Fruit fly (Drosophila melanogaster) whole organism, embryonic: ENCODE measurements around the gene CG17327.

Source experiments
- Ada2b ChIP-seq: fragments of 200-800 bp; sonication (Bioruptor generic); IDR thresholded peaks from 2 replicates; pipeline ENCODE4 v1.3.6; 2022; ENCODE audit warnings: missing biosample characterization, missing genetic modification characterization
- Bteb2 ChIP-seq: fragments of 200-800 bp; sonication (Bioruptor generic); optimal IDR thresholded peaks from 2 replicates; lab custom pipeline; 2016; ENCODE audit warnings: missing biosample characterization, missing genetic modification characterization
- CG10321 ChIP-seq: fragments of 200-800 bp; sonication (Bioruptor generic); IDR thresholded peaks from 2 replicates; pipeline ENCODE4 v1.3.6; 2022; ENCODE audit warnings: missing biosample characterization, missing genetic modification characterization
- CG10543 ChIP-seq: fragments of 200-800 bp; sonication (Bioruptor generic); optimal IDR thresholded peaks from 3 replicates; lab custom pipeline; 2017; ENCODE audit warnings: missing biosample characterization, mild to moderate bottlenecking, missing genetic modification characterization, moderate library complexity
- CG12769 ChIP-seq: fragments of 200-800 bp; sonication (Bioruptor generic); optimal IDR thresholded peaks from 2 replicates; lab custom pipeline; 2019; ENCODE audit warnings: missing biosample characterization, mild to moderate bottlenecking, missing genetic modification characterization, moderate library complexity
- CG13624 ChIP-seq: fragments of 200-800 bp; sonication (Bioruptor generic); optimal IDR thresholded peaks from 2 replicates; lab custom pipeline; 2016; ENCODE audit warnings: missing biosample characterization, missing genetic modification characterization
- CG1832 ChIP-seq: fragments of 200-800 bp; sonication (Bioruptor generic); optimal IDR thresholded peaks from 2 replicates; lab custom pipeline; 2017; ENCODE audit warnings: missing biosample characterization, mild to moderate bottlenecking, missing genetic modification characterization, inconsistent platforms
- CG31441 ChIP-seq: fragments of 200-800 bp; sonication (Bioruptor generic); IDR thresholded peaks from 2 replicates; pipeline ENCODE4 v1.3.6; 2022; ENCODE audit warnings: missing biosample characterization, missing genetic modification characterization
- CG32532 ChIP-seq: fragments of 200-800 bp; sonication (Bioruptor generic); IDR thresholded peaks from 2 replicates; pipeline ENCODE4 v1.3.6; 2022; ENCODE audit warnings: missing biosample characterization, missing genetic modification characterization
- CG34376 ChIP-seq: fragments of 200-800 bp; sonication (Bioruptor generic); optimal IDR thresholded peaks from 2 replicates; lab custom pipeline; 2018; ENCODE audit warnings: missing biosample characterization, mild to moderate bottlenecking, missing genetic modification characterization
- CG4360 ChIP-seq: fragments of 200-800 bp; sonication (Bioruptor generic); IDR thresholded peaks from 2 replicates; pipeline ENCODE4 v1.3.6; 2022; ENCODE audit warnings: missing biosample characterization, missing genetic modification characterization
- CG4820 ChIP-seq: fragments of 200-800 bp; sonication (Bioruptor generic); optimal IDR thresholded peaks from 3 replicates; lab custom pipeline; 2016; ENCODE audit warnings: missing biosample characterization, missing genetic modification characterization
- CG5180 ChIP-seq: fragments of 200-800 bp; sonication (Bioruptor generic); optimal IDR thresholded peaks from 3 replicates; lab custom pipeline; 2017; ENCODE audit warnings: missing biosample characterization, missing genetic modification characterization, mild to moderate bottlenecking, moderate library complexity, missing genetic modification reagents
- CG5245 ChIP-seq: fragments of 200-800 bp; sonication (Bioruptor generic); optimal IDR thresholded peaks from 3 replicates; lab custom pipeline; 2016; ENCODE audit warnings: missing biosample characterization, missing genetic modification characterization
- CG6175 ChIP-seq: fragments of 200-800 bp; sonication (Bioruptor generic); IDR thresholded peaks from 3 replicates; pipeline ENCODE4 v1.3.6; 2022; ENCODE audit warnings: missing biosample characterization, missing genetic modification characterization
- CG6254 ChIP-seq: fragments of 200-800 bp; sonication (Bioruptor generic); optimal IDR thresholded peaks from 3 replicates; lab custom pipeline; 2017; ENCODE audit warnings: mild to moderate bottlenecking, missing biosample characterization, missing genetic modification reagents, missing genetic modification characterization
- CG6854 ChIP-seq: fragments of 200-800 bp; sonication (Bioruptor generic); optimal IDR thresholded peaks from 3 replicates; lab custom pipeline; 2017; ENCODE audit warnings: missing biosample characterization, mild to moderate bottlenecking, missing genetic modification characterization
- CG7987 ChIP-seq: fragments of 200-800 bp; sonication (Bioruptor generic); optimal IDR thresholded peaks from 2 replicates; lab custom pipeline; 2018; ENCODE audit warnings: missing biosample characterization, mild to moderate bottlenecking, missing genetic modification characterization, moderate library complexity
- Dbx ChIP-seq: fragments of 200-800 bp; sonication (Bioruptor generic); IDR thresholded peaks from 3 replicates; pipeline ENCODE4 v1.3.6; 2022; ENCODE audit warnings: missing biosample characterization, missing genetic modification characterization
- Doc2 ChIP-seq: fragments of 200-800 bp; sonication (Bioruptor generic); IDR thresholded peaks from 2 replicates; pipeline ENCODE4 v1.3.6; 2022; ENCODE audit warnings: missing biosample characterization, missing genetic modification characterization
- GATAe ChIP-seq: fragments of 200-800 bp; sonication (Bioruptor generic); conservative IDR thresholded peaks from 2 replicates; pipeline ENCODE4 v1.3.6; 2022; ENCODE audit warnings: missing biosample characterization, missing genetic modification characterization
- H2.0 ChIP-seq: fragments of 200-800 bp; sonication (Bioruptor generic); IDR thresholded peaks from 2 replicates; pipeline ENCODE4 v1.3.6; 2022; ENCODE audit warnings: missing biosample characterization, missing genetic modification characterization
- Hand ChIP-seq: fragments of 200-800 bp; sonication (Bioruptor generic); optimal IDR thresholded peaks from 2 replicates; lab custom pipeline; 2017; ENCODE audit warnings: mild to moderate bottlenecking, missing biosample characterization, missing genetic modification reagents, missing genetic modification characterization
- Hey ChIP-seq: fragments of 200-800 bp; sonication (Bioruptor generic); optimal IDR thresholded peaks from 3 replicates; lab custom pipeline; 2018; ENCODE audit warnings: missing biosample characterization, mild to moderate bottlenecking, missing genetic modification characterization
- HmgZ ChIP-seq: fragments of 200-800 bp; sonication (Bioruptor generic); optimal IDR thresholded peaks from 2 replicates; lab custom pipeline; 2018; ENCODE audit warnings: missing biosample characterization, mild to moderate bottlenecking, missing genetic modification characterization
- Hr3 ChIP-seq: fragments of 200-800 bp; sonication (Bioruptor generic); optimal IDR thresholded peaks from 3 replicates; lab custom pipeline; 2016; ENCODE audit warnings: missing biosample characterization, missing genetic modification characterization
- Med ChIP-seq: fragments of 200-800 bp; sonication (Bioruptor generic); peaks from one replicate; lab custom pipeline; 2016; ENCODE audit warnings: missing biosample characterization, missing genetic modification characterization, mild to moderate bottlenecking, inconsistent platforms, moderate library complexity
- Opbp ChIP-seq: fragments of 200-800 bp; sonication (Bioruptor generic); IDR thresholded peaks from 3 replicates; pipeline ENCODE4 v1.3.6; 2022; ENCODE audit warnings: missing biosample characterization, missing genetic modification characterization; ENCODE audit not compliant: partially characterized antibody
- Scr ChIP-seq: fragments of 200-800 bp; sonication (Bioruptor generic); IDR thresholded peaks from 2 replicates; pipeline ENCODE4 v1.3.6; 2022; ENCODE audit warnings: missing biosample characterization, missing genetic modification characterization; ENCODE audit not compliant: partially characterized antibody
- bsh ChIP-seq, 2 experiments: fragments of 200-800 bp; sonication (Bioruptor generic); optimal IDR thresholded peaks; 2 replicates each; lab custom pipeline; 2017 to 2018; ENCODE audit warnings: mild to moderate bottlenecking in 2 of 2, missing biosample characterization in 2 of 2, missing genetic modification characterization in 2 of 2, moderate library complexity in 1 of 2
- chinmo ChIP-seq: fragments of 200-800 bp; sonication (Bioruptor generic); IDR thresholded peaks from 4 replicates; pipeline ENCODE4 v1.3.6; 2022; ENCODE audit warnings: missing biosample characterization, missing genetic modification characterization; ENCODE audit not compliant: partially characterized antibody
- crp ChIP-seq, 2 experiments: fragments of 200-800 bp; sonication (Bioruptor generic); optimal IDR thresholded peaks; 2 replicates in 1 of 2; 3 replicates in 1 of 2; lab custom pipeline; 2017; ENCODE audit warnings: missing biosample characterization in 2 of 2, missing genetic modification characterization in 2 of 2, mild to moderate bottlenecking in 1 of 2, moderate library complexity in 1 of 2
- danr ChIP-seq: fragments of 200-800 bp; sonication (Bioruptor generic); IDR thresholded peaks from 2 replicates; pipeline ENCODE4 v1.3.6; 2022; ENCODE audit warnings: missing biosample characterization, missing genetic modification characterization
- ftz-f1 ChIP-seq: fragments of 200-800 bp; sonication (Bioruptor generic); optimal IDR thresholded peaks from 2 replicates; lab custom pipeline; 2016; ENCODE audit warnings: missing biosample characterization, missing genetic modification characterization
- grn ChIP-seq: fragments of 200-800 bp; sonication (Bioruptor generic); optimal IDR thresholded peaks from 3 replicates; lab custom pipeline; 2017; ENCODE audit warnings: missing biosample characterization, missing genetic modification characterization
- gro ChIP-seq: fragments of 200-800 bp; sonication (Bioruptor generic); optimal IDR thresholded peaks from 2 replicates; lab custom pipeline; 2016; ENCODE audit warnings: missing biosample characterization, missing genetic modification characterization
- hkb ChIP-seq, 2 experiments: fragments of 200-800 bp in 1 of 2; fragments of >200 bp in 1 of 2; sonication (Bioruptor generic) in 1 of 2; IDR thresholded peaks in 1 of 2; optimal IDR thresholded peaks in 1 of 2; 2 replicates each; pipeline versions ENCODE4 v1.3.6 to Lab custom; 2017 to 2022; ENCODE audit warnings: missing biosample characterization in 1 of 2, missing genetic modification characterization in 1 of 2
- lab ChIP-seq: fragments of 200-800 bp; sonication (Bioruptor generic); optimal IDR thresholded peaks from 3 replicates; lab custom pipeline; 2017; ENCODE audit warnings: missing biosample characterization, missing genetic modification characterization, mild to moderate bottlenecking, moderate library complexity, missing genetic modification reagents
- mirr ChIP-seq: fragments of 200-800 bp; sonication (Bioruptor generic); optimal IDR thresholded peaks from 3 replicates; lab custom pipeline; 2018; ENCODE audit warnings: missing biosample characterization, mild to moderate bottlenecking, missing genetic modification characterization
- org-1 ChIP-seq: fragments of 200-800 bp; sonication (Bioruptor generic); optimal IDR thresholded peaks from 2 replicates; lab custom pipeline; 2017; ENCODE audit warnings: missing biosample characterization, missing genetic modification characterization
- pfk ChIP-seq: fragments of 200-800 bp; sonication (Bioruptor generic); optimal IDR thresholded peaks from 2 replicates; lab custom pipeline; 2018; ENCODE audit warnings: missing biosample characterization, mild to moderate bottlenecking, missing genetic modification characterization, moderate library complexity
- pita ChIP-seq: fragments of 200-800 bp; sonication (Bioruptor generic); optimal IDR thresholded peaks from 2 replicates; lab custom pipeline; 2017; ENCODE audit warnings: missing biosample characterization, mild to moderate bottlenecking, missing genetic modification characterization
- rib ChIP-seq: fragments of 200-800 bp; sonication (Bioruptor generic); IDR thresholded peaks from 2 replicates; pipeline ENCODE4 v1.3.6; 2022; ENCODE audit warnings: missing biosample characterization, missing genetic modification characterization
- run ChIP-seq: fragments of 200-800 bp; sonication (Bioruptor generic); optimal IDR thresholded peaks from 3 replicates; lab custom pipeline; 2018; ENCODE audit warnings: missing biosample characterization, mild to moderate bottlenecking, missing genetic modification characterization
- slbo ChIP-seq: fragments of 200-800 bp; sonication (Bioruptor generic); IDR thresholded peaks from 2 replicates; pipeline ENCODE4 v1.3.6; 2022; ENCODE audit warnings: missing biosample characterization, missing genetic modification characterization
- sqz ChIP-seq: fragments of 200-800 bp; sonication (Bioruptor generic); optimal IDR thresholded peaks from 3 replicates; lab custom pipeline; 2018; ENCODE audit warnings: missing biosample characterization, mild to moderate bottlenecking, missing genetic modification characterization
- tna ChIP-seq: fragments of 200-800 bp; sonication (Bioruptor generic); IDR thresholded peaks from 2 replicates; pipeline ENCODE4 v1.3.6; 2022; ENCODE audit warnings: missing biosample characterization, missing genetic modification characterization; ENCODE audit not compliant: partially characterized antibody
- tx ChIP-seq: fragments of 200-800 bp; sonication (Bioruptor generic); optimal IDR thresholded peaks from 2 replicates; lab custom pipeline; 2016; ENCODE audit warnings: missing biosample characterization, missing genetic modification characterization
- vfl ChIP-seq: fragments of 200-800 bp; sonication (Bioruptor generic); optimal IDR thresholded peaks from 2 replicates; lab custom pipeline; 2016; ENCODE audit warnings: missing biosample characterization, missing genetic modification characterization

Gene CG17327

dm6 chr3R:13018284-13018900 is 20.9 kb upstream of the CG17327 start (continued):
- TF ChIP-seq CG31441 (GFP tag; lab: Robert Waterston, UW), result no peak
- TF ChIP-seq lab, result no peak
- TF ChIP-seq slbo (GFP tag; lab: Robert Waterston, UW), result 0 out of 2 replicates have a peak, but pooled peaks have one; percentile 12
- no peak for TF ChIP-seq Opbp (GFP tag; lab: Robert Waterston, UW)
- TF ChIP-seq CG6854 (GFP tag; lab: Kevin White, UChicago), result no peak
- TF ChIP-seq CG10543 (GFP tag; lab: Kevin White, UChicago), result peak; percentile 69
- TF ChIP-seq chinmo (GFP tag; lab: Robert Waterston, UW), result peak; percentile 60; the same call in 1 of the 4 replicates
- TF ChIP-seq pita (GFP tag; lab: Kevin White, UChicago), result no peak
- TF ChIP-seq tna (GFP tag; lab: Robert Waterston, UW), result no peak
- TF ChIP-seq CG7987 (GFP tag; lab: Kevin White, UChicago), result peak; percentile 20
- no peak for TF ChIP-seq tx
- TF ChIP-seq vfl, result no peak
- TF ChIP-seq CG5245 (GFP tag; lab: Kevin White, UChicago), result no peak
- TF ChIP-seq CG4360 (GFP tag; lab: Robert Waterston, UW), result no peak
- peak; percentile 1 for TF ChIP-seq pfk
- peak; percentile 67; the same call in 2 of the 3 replicates for TF ChIP-seq CG6175
- no peak for TF ChIP-seq sqz (GFP tag; lab: Kevin White, UChicago)
- TF ChIP-seq CG34376 (GFP tag; lab: Kevin White, UChicago), result peak; percentile 66
- 0 out of 2 replicates have a peak, but pooled peaks have one; percentile 10 for TF ChIP-seq rib (GFP tag; lab: Robert Waterston, UW)
- no peak for TF ChIP-seq Bteb2 (GFP tag; lab: Kevin White, UChicago)
- no peak for TF ChIP-seq Ada2b
- no peak for TF ChIP-seq CG1832 (GFP tag; lab: Kevin White, UChicago)
- no peak for TF ChIP-seq crp (GFP tag; optimal IDR thresholded peaks at IDR 0.05; lab: Kevin White, UChicago)
- no peak for TF ChIP-seq CG5180 (GFP tag; lab: Kevin White, UChicago)
- peak; percentile 4 for TF ChIP-seq Hey
- TF ChIP-seq H2.0 (GFP tag; lab: Robert Waterston, UW), result no peak
- TF ChIP-seq danr (GFP tag; lab: Robert Waterston, UW), result no peak
- no peak for TF ChIP-seq org-1 (GFP tag; lab: Kevin White, UChicago)
- TF ChIP-seq mirr (GFP tag; lab: Kevin White, UChicago), result peak; percentile 86
- no peak for TF ChIP-seq CG13624 (GFP tag; lab: Kevin White, UChicago)
- TF ChIP-seq ftz-f1, result peak; percentile 7
- peak; percentile 1 for TF ChIP-seq Hand (GFP tag; lab: Kevin White, UChicago)
- TF ChIP-seq GATAe (GFP tag; lab: Robert Waterston, UW), result peak; percentile 77
- peak; percentile 11 for TF ChIP-seq Med (GFP tag; lab: Kevin White, UChicago)
- no peak for TF ChIP-seq hkb (optimal IDR thresholded peaks at IDR 0.05; lab: Kevin White, UChicago)
- TF ChIP-seq hkb (GFP tag; IDR thresholded peaks at IDR 0.05; lab: Robert Waterston, UW), result 0 out of 2 replicates have a peak, but pooled peaks have one; percentile 24
- TF ChIP-seq Scr (GFP tag; lab: Robert Waterston, UW), result no peak
- peak; percentile 55 for TF ChIP-seq run
- no peak for TF ChIP-seq CG4820
- TF ChIP-seq HmgZ, result peak; percentile 28
- TF ChIP-seq CG10321, result no peak
- TF ChIP-seq CG12769 (tag; lab: Kevin White, UChicago), result no peak
- no peak for TF ChIP-seq bsh (GFP tag; optimal IDR thresholded peaks at IDR 0.05; lab: Kevin White, UChicago)
- TF ChIP-seq gro (GFP tag; lab: Kevin White, UChicago), result peak; percentile 1
- no peak for TF ChIP-seq Doc2 (GFP tag; lab: Robert Waterston, UW)
- no peak for TF ChIP-seq Hr3 (GFP tag; lab: Kevin White, UChicago)
- peak; percentile 78 for TF ChIP-seq grn
- TF ChIP-seq Dbx (GFP tag; lab: Robert Waterston, UW), result 0 out of 3 replicates have a peak, but pooled peaks have one; percentile 43
- TF ChIP-seq CG32532, result 0 out of 2 replicates have a peak, but pooled peaks have one; percentile 8
- peak; percentile 42 for TF ChIP-seq CG6254 (GFP tag; lab: Kevin White, UChicago)
